Fruit fly (Drosophila melanogaster) whole organism: ENCODE data around the gene CG15544.

ENCODE experiments used
- EcR ChIP-seq, 2 experiments: fragments of >200 bp; optimal IDR thresholded peaks; 2 replicates each; lab custom pipeline; 2017; ENCODE audit warnings: missing biosample characterization in 2 of 2, missing genetic modification characterization in 2 of 2, missing genetic modification reagents in 2 of 2
- pan ChIP-seq: fragments of >200 bp; optimal IDR thresholded peaks from 2 replicates; lab custom pipeline; 2017
- psq ChIP-seq: fragments of >200 bp; optimal IDR thresholded peaks from 2 replicates; lab custom pipeline; 2017
- usp ChIP-seq: fragments of >200 bp; optimal IDR thresholded peaks from 2 replicates; lab custom pipeline; 2017; ENCODE audit warnings: missing biosample characterization, missing genetic modification characterization, mixed read lengths

DNA sequence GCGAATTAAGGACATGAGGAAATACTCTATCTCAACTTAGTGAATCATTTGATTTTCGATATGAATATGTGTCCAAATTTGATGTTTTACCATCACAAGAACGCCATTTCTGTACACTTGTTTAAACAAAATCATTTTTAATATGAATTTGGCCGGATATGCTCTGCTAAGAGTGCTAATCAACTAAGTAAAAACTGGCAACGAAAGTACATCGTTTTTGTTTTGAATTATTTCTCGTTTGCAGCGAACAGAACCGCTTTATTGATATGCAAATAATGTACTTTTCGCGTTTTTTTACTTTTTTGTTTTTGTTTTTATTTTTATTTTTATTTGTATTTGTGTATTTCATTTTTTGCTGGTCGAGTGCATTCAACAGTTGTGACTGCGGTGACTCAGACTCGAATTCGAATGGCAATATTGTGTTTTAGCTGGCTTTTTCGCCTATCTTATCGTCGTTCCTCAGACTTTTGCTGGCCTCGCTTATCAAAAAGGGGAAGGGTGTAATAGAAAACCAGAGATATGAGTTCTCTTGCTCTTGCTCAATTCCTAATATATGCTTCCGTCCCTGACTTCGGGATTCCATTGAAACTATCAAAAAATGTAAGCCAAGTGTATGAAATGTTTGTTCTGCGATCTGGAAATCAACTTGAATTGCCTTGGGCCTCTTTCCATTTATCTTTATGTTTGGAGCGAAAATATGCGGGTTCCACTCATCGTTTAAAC, 16.2 kb upstream of the CG15544 start:
- TF ChIP-seq psq (lab: Kevin White, UChicago) (no peak), pan (lab: Kevin White, UChicago) (no peak), usp (GFP tag; lab: Kevin White, UChicago) (no peak), EcR (GFP tag; optimal IDR thresholded peaks at IDR 0.05; lab: Kevin White, UChicago) (no peak)
